Fruit fly (Drosophila melanogaster): Measurements from ENCODE around the gene CG14273.

DNA sequence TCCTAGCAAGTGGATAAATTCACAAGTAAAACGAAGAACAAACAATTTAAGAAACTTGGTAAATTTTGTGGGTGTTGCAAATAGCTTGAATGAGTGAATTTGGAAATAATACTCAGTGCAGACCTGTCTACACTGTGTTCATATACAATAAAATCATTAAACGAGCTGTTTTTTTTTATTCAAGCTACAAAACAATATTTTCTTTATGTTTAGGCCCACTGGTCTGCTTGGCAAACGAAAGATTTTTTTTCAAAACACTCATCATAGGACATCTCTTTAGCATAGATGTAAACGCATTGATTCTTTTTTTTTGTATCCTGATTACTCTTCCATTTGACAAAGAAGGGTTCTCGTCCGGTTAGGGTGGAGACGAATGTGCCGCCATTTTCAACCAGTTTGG is 49.8 kb downstream of the CG14273 start, which contains the start of gene CG42820:
- TF ChIP-seq ttk (optimal IDR thresholded peaks at IDR 0.05) (no peak), Sin3A (optimal IDR thresholded peaks at IDR 0.05) (no peak), Myc (optimal IDR thresholded peaks at IDR 0.05) (no peak), h (optimal IDR thresholded peaks at IDR 0.05) (no peak), psq (optimal IDR thresholded peaks at IDR 0.05) (no peak)
